Worm (Caenorhabditis elegans) whole organism, L4 larva: ENCODE data around the gene srw-84.

ENCODE experiments used
- ceh-28 ChIP-seq: fragments of 150-350 bp; optimal IDR thresholded peaks from 2 replicates; lab custom pipeline; 2014; ENCODE audit warnings: missing biosample characterization, missing genetic modification reagents, missing genetic modification characterization
- mdl-1 ChIP-seq, 2 experiments: fragments of 150-350 bp in 1 of 2; sonication (generic microtip) in 1 of 2; optimal IDR thresholded peaks; 2 replicates each; lab custom pipeline; 2014 to 2017; ENCODE audit warnings: missing biosample characterization in 2 of 2, missing genetic modification characterization in 2 of 2
- nhr-77 ChIP-seq: fragments of 150-350 bp; optimal IDR thresholded peaks from 2 replicates; lab custom pipeline; 2014; ENCODE audit warnings: missing biosample characterization, missing genetic modification characterization
- pha-4 ChIP-seq, 2 experiments: fragments of 150-350 bp in 1 of 2; fragments of 200-800 bp in 1 of 2; sonication (Bioruptor generic) in 1 of 2; IDR thresholded peaks in 1 of 2; optimal IDR thresholded peaks in 1 of 2; 2 replicates each; pipeline versions ENCODE4 v1.3.6 to Lab custom; 2014 to 2022; ENCODE audit warnings: missing genetic modification characterization in 2 of 2, missing genetic modification reagents in 2 of 2, missing biosample characterization in 1 of 2, missing compliant biosample characterization in 1 of 2
- snpc-4 ChIP-seq: fragments of 150-350 bp; optimal IDR thresholded peaks from 2 replicates; lab custom pipeline; 2014; ENCODE audit warnings: missing biosample characterization, missing genetic modification characterization
- unc-130 ChIP-seq: sonication (generic microtip); optimal IDR thresholded peaks from 2 replicates; lab custom pipeline; 2016; ENCODE audit warnings: missing genetic modification reagents, missing genetic modification characterization, missing compliant biosample characterization

DNA sequence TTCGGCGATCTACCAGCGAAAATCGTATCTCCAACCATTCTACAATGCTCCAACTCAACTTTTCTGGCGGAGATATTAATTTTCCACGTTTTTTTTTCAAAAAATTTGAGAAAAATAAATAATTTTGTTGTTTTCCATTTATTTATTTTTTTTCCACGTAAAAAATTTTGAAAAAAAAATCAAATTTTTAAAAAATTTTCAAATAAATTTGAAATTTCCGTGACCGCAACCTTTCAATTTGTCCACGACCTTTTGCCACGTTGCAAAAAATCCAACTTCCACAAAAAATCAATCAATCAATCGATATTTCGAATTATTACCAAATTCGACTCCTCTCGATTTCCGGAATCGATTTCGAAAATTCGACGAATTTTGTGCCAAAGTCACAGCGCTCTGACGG lies 9.8 kb upstream of the srw-84 start, which contains the start of gene Y43F8A.2:
- no peak for TF ChIP-seq nhr-77
- no peak for TF ChIP-seq ceh-28 (tag; lab: Kevin White, UChicago)
- no peak for TF ChIP-seq mdl-1 (tag; optimal IDR thresholded peaks at IDR 0.05; lab: Kevin White, UChicago)
- TF ChIP-seq unc-130: no peak
- TF ChIP-seq pha-4 (GFP tag; IDR thresholded peaks at IDR 0.05; lab: Robert Waterston, UW): no peak
- no peak for TF ChIP-seq pha-4 (tag; optimal IDR thresholded peaks at IDR 0.05; lab: Kevin White, UChicago)
- TF ChIP-seq snpc-4 (tag; lab: Kevin White, UChicago): no peak
